Fruit fly (Drosophila melanogaster) whole organism, embryonic: ENCODE data around the gene Orct2.
A peak's percentile ranks its signal among the peaks of the same experiment; 100 is the strongest.

Experiments
- Atf6 ChIP-seq: fragments of 200-800 bp; sonication (Bioruptor generic); IDR thresholded peaks from 2 replicates; pipeline ENCODE4 v1.3.6; 2022; ENCODE audit warnings: missing biosample characterization, missing genetic modification characterization
- BtbVII ChIP-seq: fragments of 200-800 bp; sonication (Bioruptor generic); optimal IDR thresholded peaks from 3 replicates; lab custom pipeline; 2017; ENCODE audit warnings: missing biosample characterization, mild to moderate bottlenecking, missing genetic modification characterization
- Bteb2 ChIP-seq: fragments of 200-800 bp; sonication (Bioruptor generic); optimal IDR thresholded peaks from 2 replicates; lab custom pipeline; 2016; ENCODE audit warnings: missing biosample characterization, missing genetic modification characterization
- CG10147 ChIP-seq: fragments of 200-800 bp; sonication (Bioruptor generic); optimal IDR thresholded peaks from 2 replicates; lab custom pipeline; 2019; ENCODE audit warnings: missing biosample characterization, mild to moderate bottlenecking, missing genetic modification characterization, moderate library complexity
- CG10274 ChIP-seq: fragments of 200-800 bp; sonication (Bioruptor generic); optimal IDR thresholded peaks from 3 replicates; lab custom pipeline; 2017; ENCODE audit warnings: missing biosample characterization, mild to moderate bottlenecking, missing genetic modification characterization
- CG11696 ChIP-seq: fragments of 200-800 bp; sonication (Bioruptor generic); IDR thresholded peaks from 2 replicates; pipeline ENCODE4 v1.3.6; 2022; ENCODE audit warnings: missing biosample characterization, missing genetic modification characterization
- CG13624 ChIP-seq: fragments of 200-800 bp; sonication (Bioruptor generic); optimal IDR thresholded peaks from 2 replicates; lab custom pipeline; 2016; ENCODE audit warnings: missing biosample characterization, missing genetic modification characterization
- CG15073 ChIP-seq: fragments of 200-800 bp; sonication (Bioruptor generic); optimal IDR thresholded peaks from 2 replicates; lab custom pipeline; 2016; ENCODE audit warnings: missing biosample characterization, missing genetic modification characterization
- CG1602 ChIP-seq: fragments of 200-800 bp; sonication (Bioruptor generic); optimal IDR thresholded peaks from 3 replicates; lab custom pipeline; 2016; ENCODE audit warnings: missing biosample characterization, missing genetic modification characterization
- CG17829 ChIP-seq: fragments of 200-800 bp; optimal IDR thresholded peaks from 2 replicates; lab custom pipeline; 2019; ENCODE audit warnings: missing biosample characterization, mild to moderate bottlenecking, missing genetic modification characterization, moderate library complexity
- CG2712 ChIP-seq: fragments of 200-800 bp; optimal IDR thresholded peaks from 3 replicates; lab custom pipeline; 2019; ENCODE audit warnings: missing biosample characterization, mild to moderate bottlenecking, missing genetic modification characterization, moderate library complexity
- CG31224 ChIP-seq: fragments of 200-800 bp; sonication (Bioruptor generic); IDR thresholded peaks from 2 replicates; pipeline ENCODE4 v1.3.6; 2022; ENCODE audit warnings: missing biosample characterization, missing genetic modification characterization
- CG6689 ChIP-seq: fragments of 200-800 bp; sonication (Bioruptor generic); IDR thresholded peaks from 2 replicates; pipeline ENCODE4 v1.3.6; 2022; ENCODE audit warnings: missing biosample characterization, missing genetic modification characterization
- CG7745 ChIP-seq: fragments of 200-800 bp; sonication (Bioruptor generic); optimal IDR thresholded peaks from 2 replicates; lab custom pipeline; 2018; ENCODE audit warnings: missing biosample characterization, mild to moderate bottlenecking, missing genetic modification characterization, moderate library complexity
- CG7839 ChIP-seq: fragments of 200-800 bp; sonication (Bioruptor generic); optimal IDR thresholded peaks from 3 replicates; lab custom pipeline; 2018; ENCODE audit warnings: missing biosample characterization, mild to moderate bottlenecking, missing genetic modification characterization, moderate library complexity
- CG7928 ChIP-seq: fragments of 200-800 bp; sonication (Bioruptor generic); optimal IDR thresholded peaks from 2 replicates; lab custom pipeline; 2017; ENCODE audit warnings: missing biosample characterization, mild to moderate bottlenecking, missing genetic modification characterization
- CG9727 ChIP-seq: fragments of 200-800 bp; sonication (Bioruptor generic); optimal IDR thresholded peaks from 3 replicates; lab custom pipeline; 2017; ENCODE audit warnings: missing biosample characterization, mild to moderate bottlenecking, missing genetic modification characterization
- Camta ChIP-seq: fragments of 200-800 bp; sonication (Bioruptor generic); optimal IDR thresholded peaks from 2 replicates; lab custom pipeline; 2016; ENCODE audit warnings: missing biosample characterization, missing genetic modification characterization
- D19B ChIP-seq: fragments of 200-800 bp; sonication (Bioruptor generic); optimal IDR thresholded peaks from 2 replicates; lab custom pipeline; 2017; ENCODE audit warnings: missing biosample characterization, mild to moderate bottlenecking, missing genetic modification characterization
- Dll ChIP-seq: fragments of 200-800 bp; sonication (Bioruptor generic); IDR thresholded peaks from 4 replicates; pipeline ENCODE4 v1.3.6; 2022; ENCODE audit warnings: missing biosample characterization, missing genetic modification characterization; ENCODE audit not compliant: partially characterized antibody
- E2f2 ChIP-seq: fragments of 200-800 bp; sonication (Bioruptor generic); IDR thresholded peaks from 2 replicates; pipeline ENCODE4 v1.3.6; 2022; ENCODE audit warnings: missing biosample characterization, missing genetic modification characterization
- Hand ChIP-seq: fragments of 200-800 bp; sonication (Bioruptor generic); optimal IDR thresholded peaks from 2 replicates; lab custom pipeline; 2017; ENCODE audit warnings: mild to moderate bottlenecking, missing biosample characterization, missing genetic modification reagents, missing genetic modification characterization
- Hr39 ChIP-seq: fragments of >200 bp; optimal IDR thresholded peaks from 2 replicates; lab custom pipeline; 2017
- Hr51 ChIP-seq, 2 experiments: fragments of 200-800 bp; sonication (Bioruptor generic); optimal IDR thresholded peaks; 2 replicates in 1 of 2; 3 replicates in 1 of 2; lab custom pipeline; 2016 to 2018; ENCODE audit warnings: missing biosample characterization in 2 of 2, missing genetic modification characterization in 2 of 2, mild to moderate bottlenecking in 1 of 2, moderate library complexity in 1 of 2
- Mad ChIP-seq: fragments of 200-800 bp; sonication (Bioruptor generic); optimal IDR thresholded peaks from 2 replicates; lab custom pipeline; 2016; ENCODE audit warnings: missing biosample characterization, missing genetic modification characterization
- Meics ChIP-seq: fragments of 200-800 bp; sonication (Bioruptor generic); optimal IDR thresholded peaks from 2 replicates; lab custom pipeline; 2017; ENCODE audit warnings: missing biosample characterization, mild to moderate bottlenecking, missing genetic modification characterization
- Ravus ChIP-seq: fragments of 200-800 bp; sonication (Bioruptor generic); IDR thresholded peaks from 2 replicates; pipeline ENCODE4 v1.3.6; 2022; ENCODE audit warnings: missing biosample characterization, missing genetic modification characterization
- abd-A ChIP-seq: fragments of 200-800 bp; sonication (Bioruptor generic); optimal IDR thresholded peaks from 3 replicates; lab custom pipeline; 2019; ENCODE audit warnings: missing biosample characterization, mild to moderate bottlenecking, missing genetic modification characterization, moderate library complexity
- ato ChIP-seq: fragments of 200-800 bp; sonication (Bioruptor generic); IDR thresholded peaks from 2 replicates; pipeline ENCODE4 v1.3.6; 2022; ENCODE audit warnings: missing biosample characterization, missing genetic modification characterization; ENCODE audit not compliant: partially characterized antibody
- az2 ChIP-seq: fragments of 200-800 bp; sonication (Bioruptor generic); optimal IDR thresholded peaks from 3 replicates; lab custom pipeline; 2016; ENCODE audit warnings: missing biosample characterization, missing genetic modification characterization
- cato ChIP-seq: fragments of 200-800 bp; sonication (Bioruptor generic); optimal IDR thresholded peaks from 2 replicates; lab custom pipeline; 2016; ENCODE audit warnings: missing biosample characterization, missing genetic modification characterization, borderline replicate concordance
- crol ChIP-seq: fragments of 200-800 bp; sonication (Bioruptor generic); IDR thresholded peaks from 2 replicates; pipeline ENCODE4 v1.3.6; 2022; ENCODE audit warnings: missing biosample characterization, missing genetic modification characterization
- da ChIP-seq: fragments of 200-800 bp; sonication (Bioruptor generic); optimal IDR thresholded peaks from 2 replicates; lab custom pipeline; 2016; ENCODE audit warnings: missing biosample characterization, missing genetic modification characterization
- disco-r ChIP-seq: fragments of 200-800 bp; sonication (Bioruptor generic); optimal IDR thresholded peaks from 2 replicates; lab custom pipeline; 2016; ENCODE audit warnings: missing biosample characterization, missing genetic modification characterization
- ems ChIP-seq: fragments of 200-800 bp; sonication (Bioruptor generic); optimal IDR thresholded peaks from 3 replicates; lab custom pipeline; 2016; ENCODE audit warnings: missing biosample characterization, missing genetic modification characterization
- exex ChIP-seq: fragments of 200-800 bp; sonication (Bioruptor generic); optimal IDR thresholded peaks from 4 replicates; lab custom pipeline; 2018; ENCODE audit warnings: missing biosample characterization, mild to moderate bottlenecking, missing genetic modification characterization, moderate library complexity
- ken ChIP-seq: fragments of 200-800 bp; sonication (Bioruptor generic); IDR thresholded peaks from 3 replicates; pipeline ENCODE4 v1.3.6; 2022; ENCODE audit warnings: missing biosample characterization, missing genetic modification characterization
- klu ChIP-seq: fragments of 200-800 bp; sonication (Bioruptor generic); IDR thresholded peaks from 2 replicates; pipeline ENCODE4 v1.3.6; 2022; ENCODE audit warnings: missing biosample characterization, missing genetic modification characterization
- onecut ChIP-seq: fragments of 200-800 bp; sonication (Bioruptor generic); IDR thresholded peaks from 2 replicates; pipeline ENCODE4 v1.3.6; 2022; ENCODE audit warnings: missing biosample characterization, missing genetic modification characterization
- peb ChIP-seq: fragments of 200-800 bp; sonication (Bioruptor generic); IDR thresholded peaks from 2 replicates; pipeline ENCODE4 v1.3.6; 2022; ENCODE audit warnings: missing biosample characterization, missing genetic modification characterization
- pfk ChIP-seq: fragments of 200-800 bp; sonication (Bioruptor generic); optimal IDR thresholded peaks from 2 replicates; lab custom pipeline; 2018; ENCODE audit warnings: missing biosample characterization, mild to moderate bottlenecking, missing genetic modification characterization, moderate library complexity
- rib ChIP-seq: fragments of 200-800 bp; sonication (Bioruptor generic); IDR thresholded peaks from 2 replicates; pipeline ENCODE4 v1.3.6; 2022; ENCODE audit warnings: missing biosample characterization, missing genetic modification characterization
- sc ChIP-seq, 3 experiments: fragments of >200 bp in 2 of 3; fragments of 200-800 bp in 1 of 3; sonication (Bioruptor generic) in 1 of 3; optimal IDR thresholded peaks; 2 replicates in 2 of 3; 3 replicates in 1 of 3; lab custom pipeline; 2017; ENCODE audit warnings: mild to moderate bottlenecking in 1 of 3, missing biosample characterization in 1 of 3, missing genetic modification characterization in 1 of 3, missing genetic modification reagents in 1 of 3
- schlank ChIP-seq: fragments of 200-800 bp; sonication (Bioruptor generic); optimal IDR thresholded peaks from 2 replicates; lab custom pipeline; 2018; ENCODE audit warnings: missing biosample characterization, mild to moderate bottlenecking, missing genetic modification characterization
- sd ChIP-seq: fragments of 200-800 bp; sonication (Bioruptor generic); optimal IDR thresholded peaks from 3 replicates; lab custom pipeline; 2018; ENCODE audit warnings: missing biosample characterization, mild to moderate bottlenecking, missing genetic modification characterization, moderate library complexity
- sisA ChIP-seq: fragments of 200-800 bp; sonication (Bioruptor generic); IDR thresholded peaks from 2 replicates; pipeline ENCODE4 v1.3.6; 2022; ENCODE audit warnings: missing biosample characterization, missing genetic modification characterization
- so ChIP-seq: fragments of 200-800 bp; sonication (Bioruptor generic); IDR thresholded peaks from 3 replicates; pipeline ENCODE4 v1.3.6; 2022; ENCODE audit warnings: missing biosample characterization, missing genetic modification characterization
- z ChIP-seq: fragments of 200-800 bp; sonication (Bioruptor generic); IDR thresholded peaks from 3 replicates; pipeline ENCODE4 v1.3.6; 2022; ENCODE audit warnings: missing biosample characterization, missing genetic modification characterization

The Orct2 gene

dm6 chr3R:24276104-24277008 lies 3.5 kb downstream of the Orct2 start, which contains the start of gene Orct (continued):
- TF ChIP-seq z (GFP tag; lab: Robert Waterston, UW) (no peak), Hr39 (lab: Kevin White, UChicago) (no peak), so (GFP tag; lab: Robert Waterston, UW) (peak; percentile 15; the same call in 1 of the 3 replicates), CG2712 (tag; lab: Kevin White, UChicago) (peak; percentile 80), klu (GFP tag; lab: Robert Waterston, UW) (peak; percentile 70), cato (GFP tag; lab: Kevin White, UChicago) (peak; percentile 31), crol (GFP tag; lab: Robert Waterston, UW) (peak; percentile 59; the same call in 1 of the 2 replicates), sisA (GFP tag; lab: Robert Waterston, UW) (peak; percentile 44), CG7928 (GFP tag; lab: Kevin White, UChicago) (peak; percentile 40), CG6689 (GFP tag; lab: Robert Waterston, UW) (peak; percentile 57), exex (tag; lab: Kevin White, UChicago) (peak; percentile 71), CG10147 (GFP tag; lab: Kevin White, UChicago) (peak; percentile 86), az2 (GFP tag; lab: Kevin White, UChicago) (peak; percentile 45), ato (GFP tag; lab: Robert Waterston, UW) (no peak), CG1602 (GFP tag; lab: Kevin White, UChicago) (peak; percentile 38), BtbVII (GFP tag; lab: Kevin White, UChicago) (peak; percentile 85), CG15073 (GFP tag; lab: Kevin White, UChicago) (peak; percentile 90), da (GFP tag; lab: Kevin White, UChicago) (peak; percentile 38), Meics (GFP tag; lab: Kevin White, UChicago) (peak; percentile 91), CG7745 (tag; lab: Kevin White, UChicago) (no peak), sd (tag; lab: Kevin White, UChicago) (peak; percentile 29), disco-r (GFP tag; lab: Kevin White, UChicago) (no peak), D19B (GFP tag; lab: Kevin White, UChicago) (peak; percentile 71), Ravus (GFP tag; lab: Robert Waterston, UW) (peak; percentile 16), ems (peak; percentile 37), schlank (tag; lab: Kevin White, UChicago) (peak; percentile 52), CG13624 (peak; percentile 46), Camta (GFP tag; lab: Kevin White, UChicago) (peak; percentile 55), peb (peak; percentile 26; the same call in 1 of the 2 replicates), CG9727 (GFP tag; lab: Kevin White, UChicago) (peak; percentile 86), sc (optimal IDR thresholded peaks at IDR 0.05; lab: Kevin White, UChicago) (no peak), sc (GFP tag; optimal IDR thresholded peaks at IDR 0.05; lab: Kevin White, UChicago) (peak; percentile 54), abd-A (tag; lab: Kevin White, UChicago) (peak; percentile 3), onecut (GFP tag; lab: Robert Waterston, UW) (peak; percentile 29; the same call in 1 of the 2 replicates), Hr51 (GFP tag; optimal IDR thresholded peaks at IDR 0.05; lab: Kevin White, UChicago) (peak; percentile 57 to 82), ken (no peak), CG11696 (peak; percentile 34; the same call in 1 of the 2 replicates), Dll (GFP tag; lab: Robert Waterston, UW) (no peak), CG31224 (peak; percentile 57; the same call in 1 of the 2 replicates), CG10274 (GFP tag; lab: Kevin White, UChicago) (peak; percentile 57), Atf6 (GFP tag; lab: Robert Waterston, UW) (peak; percentile 65), pfk (GFP tag; lab: Kevin White, UChicago) (no peak), Bteb2 (peak; percentile 56), CG17829 (tag; lab: Kevin White, UChicago) (peak; percentile 63), Hand (GFP tag; lab: Kevin White, UChicago) (peak; percentile 75), E2f2 (GFP tag; lab: Robert Waterston, UW) (peak; percentile 46; the same call in 1 of the 2 replicates), Mad (GFP tag; lab: Kevin White, UChicago) (no peak), rib (GFP tag; lab: Robert Waterston, UW) (no peak), CG7839 (tag; lab: Kevin White, UChicago) (peak; percentile 84)
